Worm (Caenorhabditis elegans) whole organism, L2 larva: ENCODE data around the gene lig-1.

ENCODE experiments used
- R02D3.7 ChIP-seq: fragments of 150-350 bp; optimal IDR thresholded peaks from 2 replicates; lab custom pipeline; 2014; ENCODE audit warnings: missing biosample characterization, missing genetic modification characterization
- Y55F3AM.14 ChIP-seq: fragments of 200-800 bp; sonication (Bioruptor generic); optimal IDR thresholded peaks from 2 replicates; lab custom pipeline; 2018; ENCODE audit warnings: mild to moderate bottlenecking, missing genetic modification characterization, missing compliant biosample characterization
- ama-1 ChIP-seq: fragments of 150-350 bp; optimal IDR thresholded peaks from 2 replicates; lab custom pipeline; 2018; ENCODE audit warnings: inconsistent platforms
- blmp-1 ChIP-seq: sonication (generic microtip); optimal IDR thresholded peaks from 2 replicates; lab custom pipeline; 2017; ENCODE audit warnings: missing genetic modification characterization, mild to moderate bottlenecking, missing compliant biosample characterization, antibody characterized with exemption, moderate library complexity; ENCODE audit not compliant: insufficient read depth
- ceh-82 ChIP-seq: fragments of 150-350 bp; optimal IDR thresholded peaks from 2 replicates; lab custom pipeline; 2014; ENCODE audit warnings: missing biosample characterization, missing genetic modification characterization
- elt-3 ChIP-seq: sonication (generic microtip); optimal IDR thresholded peaks from 2 replicates; lab custom pipeline; 2017; ENCODE audit warnings: missing biosample characterization, missing genetic modification characterization
- lin-11 ChIP-seq: fragments of 150-350 bp; sonication (generic microtip); optimal IDR thresholded peaks from 2 replicates; lab custom pipeline; 2014; ENCODE audit warnings: missing biosample characterization, missing genetic modification characterization, inconsistent platforms, mixed read lengths
- mdl-1 ChIP-seq, 2 experiments: fragments of 150-350 bp in 1 of 2; sonication (generic microtip) in 1 of 2; optimal IDR thresholded peaks; 2 replicates each; lab custom pipeline; 2017; ENCODE audit warnings: missing biosample characterization in 2 of 2, missing genetic modification characterization in 2 of 2
- sma-3 ChIP-seq: sonication (generic microtip); optimal IDR thresholded peaks from 2 replicates; lab custom pipeline; 2016; ENCODE audit warnings: missing genetic modification reagents, missing genetic modification characterization, missing compliant biosample characterization
- unc-55 ChIP-seq: fragments of 150-350 bp; sonication (generic microtip); optimal IDR thresholded peaks from 3 replicates; lab custom pipeline; 2014; ENCODE audit warnings: missing biosample characterization, missing genetic modification reagents, missing genetic modification characterization
- zag-1 ChIP-seq: fragments of 150-350 bp; optimal IDR thresholded peaks from 2 replicates; lab custom pipeline; 2014; ENCODE audit warnings: missing biosample characterization, missing genetic modification characterization
- ztf-11 ChIP-seq: sonication (generic microtip); optimal IDR thresholded peaks from 2 replicates; lab custom pipeline; 2017; ENCODE audit warnings: missing biosample characterization, missing genetic modification characterization

ce11 chrV:10793498-10793897, 20.4 kb upstream of the lig-1 start, which contains the start of gene ule-3:
- TF ChIP-seq zag-1 (tag; lab: Kevin White, UChicago) (no peak), Y55F3AM.14 (GFP tag; lab: Kevin White, UChicago) (no peak), ztf-11 (tag; lab: Kevin White, UChicago) (no peak), ama-1 (lab: Kevin White, UChicago) (no peak), sma-3 (GFP tag; lab: Kevin White, UChicago) (no peak), R02D3.7 (tag; lab: Kevin White, UChicago) (no peak), blmp-1 (tag; lab: Kevin White, UChicago) (no peak), lin-11 (tag; lab: Kevin White, UChicago) (no peak), mdl-1 (tag; optimal IDR thresholded peaks at IDR 0.05; lab: Kevin White, UChicago) (no peak), unc-55 (GFP tag; lab: Kevin White, UChicago) (no peak), elt-3 (tag; lab: Kevin White, UChicago) (no peak), ceh-82 (no peak)
